Worm (Caenorhabditis elegans) whole organism, L2 larva: ENCODE data around the gene srh-292.

Source experiments
- C34F6.9 ChIP-seq: fragments of 150-350 bp; optimal IDR thresholded peaks from 2 replicates; lab custom pipeline; 2014; ENCODE audit warnings: missing biosample characterization, missing genetic modification characterization
- F13H6.1 ChIP-seq: sonication (generic microtip); optimal IDR thresholded peaks from 2 replicates; lab custom pipeline; 2016; ENCODE audit warnings: missing genetic modification characterization, missing compliant biosample characterization
- R02D3.7 ChIP-seq: fragments of 150-350 bp; optimal IDR thresholded peaks from 2 replicates; lab custom pipeline; 2014; ENCODE audit warnings: missing biosample characterization, missing genetic modification characterization
- Y55F3AM.14 ChIP-seq: fragments of 200-800 bp; sonication (Bioruptor generic); optimal IDR thresholded peaks from 2 replicates; lab custom pipeline; 2018; ENCODE audit warnings: mild to moderate bottlenecking, missing genetic modification characterization, missing compliant biosample characterization
- ZK546.5 ChIP-seq: sonication (generic microtip); optimal IDR thresholded peaks from 2 replicates; lab custom pipeline; 2017; ENCODE audit warnings: missing biosample characterization, missing genetic modification characterization
- aly-2 ChIP-seq: fragments of 150-350 bp; optimal IDR thresholded peaks from 2 replicates; lab custom pipeline; 2014; ENCODE audit warnings: missing biosample characterization, missing genetic modification characterization
- ama-1 ChIP-seq: fragments of 150-350 bp; optimal IDR thresholded peaks from 2 replicates; lab custom pipeline; 2018; ENCODE audit warnings: inconsistent platforms
- blmp-1 ChIP-seq: sonication (generic microtip); optimal IDR thresholded peaks from 2 replicates; lab custom pipeline; 2017; ENCODE audit warnings: missing genetic modification characterization, mild to moderate bottlenecking, missing compliant biosample characterization, antibody characterized with exemption, moderate library complexity; ENCODE audit not compliant: insufficient read depth
- ceh-16 ChIP-seq: fragments of 150-350 bp; optimal IDR thresholded peaks from 2 replicates; lab custom pipeline; 2014; ENCODE audit warnings: missing biosample characterization, missing genetic modification characterization
- crh-2 ChIP-seq: sonication (generic microtip); optimal IDR thresholded peaks from 2 replicates; lab custom pipeline; 2017; ENCODE audit warnings: missing biosample characterization, missing genetic modification characterization
- elt-3 ChIP-seq: sonication (generic microtip); optimal IDR thresholded peaks from 2 replicates; lab custom pipeline; 2017; ENCODE audit warnings: missing biosample characterization, missing genetic modification characterization
- fos-1 ChIP-seq: fragments of 150-350 bp; optimal IDR thresholded peaks from 2 replicates; lab custom pipeline; 2014; ENCODE audit warnings: missing biosample characterization, missing genetic modification characterization
- gmeb-1 ChIP-seq: fragments of 150-350 bp; optimal IDR thresholded peaks from 2 replicates; lab custom pipeline; 2014; ENCODE audit warnings: missing biosample characterization, missing genetic modification characterization
- lin-11 ChIP-seq: fragments of 150-350 bp; sonication (generic microtip); optimal IDR thresholded peaks from 2 replicates; lab custom pipeline; 2014; ENCODE audit warnings: missing biosample characterization, missing genetic modification characterization, inconsistent platforms, mixed read lengths
- lin-13 ChIP-seq: fragments of 150-350 bp; optimal IDR thresholded peaks from 2 replicates; lab custom pipeline; 2014; ENCODE audit warnings: missing biosample characterization, missing genetic modification reagents, missing genetic modification characterization
- lin-39 ChIP-seq: fragments of 150-350 bp; optimal IDR thresholded peaks from 2 replicates; lab custom pipeline; 2014; ENCODE audit warnings: missing biosample characterization, missing genetic modification reagents, missing genetic modification characterization
- lsy-2 ChIP-seq, 2 experiments: fragments of 150-350 bp in 1 of 2; sonication (generic microtip) in 1 of 2; optimal IDR thresholded peaks; 2 replicates each; lab custom pipeline; 2014 to 2017; ENCODE audit warnings: missing biosample characterization in 2 of 2, missing genetic modification characterization in 2 of 2
- mab-5 ChIP-seq: fragments of 150-350 bp; optimal IDR thresholded peaks from 2 replicates; lab custom pipeline; 2014; ENCODE audit warnings: missing biosample characterization, missing genetic modification characterization
- mdl-1 ChIP-seq, 2 experiments: fragments of 150-350 bp in 1 of 2; sonication (generic microtip) in 1 of 2; optimal IDR thresholded peaks; 2 replicates each; lab custom pipeline; 2017; ENCODE audit warnings: missing biosample characterization in 2 of 2, missing genetic modification characterization in 2 of 2
- nhr-11 ChIP-seq: fragments of 150-350 bp; optimal IDR thresholded peaks from 2 replicates; lab custom pipeline; 2014; ENCODE audit warnings: missing biosample characterization, missing genetic modification characterization
- nhr-129 ChIP-seq: fragments of 150-350 bp; optimal IDR thresholded peaks from 2 replicates; lab custom pipeline; 2014; ENCODE audit warnings: missing biosample characterization, missing genetic modification characterization
- nhr-21 ChIP-seq: fragments of 150-350 bp; optimal IDR thresholded peaks from 2 replicates; lab custom pipeline; 2014; ENCODE audit warnings: missing biosample characterization, missing genetic modification characterization
- nhr-23 ChIP-seq: fragments of 150-350 bp; optimal IDR thresholded peaks from 2 replicates; lab custom pipeline; 2014; ENCODE audit warnings: missing biosample characterization, missing genetic modification reagents, missing genetic modification characterization
- nhr-237 ChIP-seq: fragments of 150-350 bp; optimal IDR thresholded peaks from 2 replicates; lab custom pipeline; 2014; ENCODE audit warnings: missing biosample characterization, missing genetic modification characterization
- nhr-25 ChIP-seq: fragments of 150-350 bp; sonication (generic microtip); optimal IDR thresholded peaks from 3 replicates; lab custom pipeline; 2014; ENCODE audit warnings: missing biosample characterization, missing genetic modification characterization
- nhr-6 ChIP-seq: fragments of 150-350 bp; optimal IDR thresholded peaks from 2 replicates; lab custom pipeline; 2014; ENCODE audit warnings: missing biosample characterization, missing genetic modification characterization
- nhr-77 ChIP-seq: fragments of 150-350 bp; optimal IDR thresholded peaks from 2 replicates; lab custom pipeline; 2014; ENCODE audit warnings: missing biosample characterization, missing genetic modification characterization
- peb-1 ChIP-seq: fragments of 150-350 bp; optimal IDR thresholded peaks from 2 replicates; lab custom pipeline; 2014; ENCODE audit warnings: missing biosample characterization, missing genetic modification characterization
- sem-4 ChIP-seq: fragments of 150-350 bp; optimal IDR thresholded peaks from 2 replicates; lab custom pipeline; 2014; ENCODE audit warnings: missing biosample characterization, missing genetic modification reagents, missing genetic modification characterization
- skn-1 ChIP-seq: sonication (generic microtip); optimal IDR thresholded peaks from 2 replicates; lab custom pipeline; 2017; ENCODE audit warnings: missing biosample characterization, missing genetic modification characterization
- sma-3 ChIP-seq: sonication (generic microtip); optimal IDR thresholded peaks from 2 replicates; lab custom pipeline; 2016; ENCODE audit warnings: missing genetic modification reagents, missing genetic modification characterization, missing compliant biosample characterization
- sma-9 ChIP-seq, 2 experiments: fragments of 150-350 bp in 1 of 2; sonication (generic microtip) in 1 of 2; optimal IDR thresholded peaks; 2 replicates each; lab custom pipeline; 2014 to 2016; ENCODE audit warnings: missing genetic modification characterization in 2 of 2, mild to moderate bottlenecking in 1 of 2, missing biosample characterization in 1 of 2, missing compliant biosample characterization in 1 of 2, missing genetic modification reagents in 1 of 2, moderate library complexity in 1 of 2
- unc-39 ChIP-seq: fragments of 150-350 bp; optimal IDR thresholded peaks from 2 replicates; lab custom pipeline; 2014; ENCODE audit warnings: missing biosample characterization, missing genetic modification characterization
- unc-55 ChIP-seq: fragments of 150-350 bp; sonication (generic microtip); optimal IDR thresholded peaks from 3 replicates; lab custom pipeline; 2014; ENCODE audit warnings: missing biosample characterization, missing genetic modification reagents, missing genetic modification characterization
- unc-62 ChIP-seq: fragments of 150-350 bp; optimal IDR thresholded peaks from 2 replicates; lab custom pipeline; 2014; ENCODE audit warnings: missing biosample characterization, missing genetic modification reagents, missing genetic modification characterization
- zag-1 ChIP-seq: fragments of 150-350 bp; optimal IDR thresholded peaks from 2 replicates; lab custom pipeline; 2014; ENCODE audit warnings: missing biosample characterization, missing genetic modification characterization
- ztf-1 ChIP-seq: fragments of 200-800 bp; sonication (Bioruptor generic); conservative IDR thresholded peaks from 2 replicates; pipeline ENCODE4 v1.3.6; 2022; ENCODE audit warnings: missing genetic modification characterization, missing compliant biosample characterization
- ztf-11 ChIP-seq: sonication (generic microtip); optimal IDR thresholded peaks from 2 replicates; lab custom pipeline; 2017; ENCODE audit warnings: missing biosample characterization, missing genetic modification characterization

Gene srh-292

DNA sequence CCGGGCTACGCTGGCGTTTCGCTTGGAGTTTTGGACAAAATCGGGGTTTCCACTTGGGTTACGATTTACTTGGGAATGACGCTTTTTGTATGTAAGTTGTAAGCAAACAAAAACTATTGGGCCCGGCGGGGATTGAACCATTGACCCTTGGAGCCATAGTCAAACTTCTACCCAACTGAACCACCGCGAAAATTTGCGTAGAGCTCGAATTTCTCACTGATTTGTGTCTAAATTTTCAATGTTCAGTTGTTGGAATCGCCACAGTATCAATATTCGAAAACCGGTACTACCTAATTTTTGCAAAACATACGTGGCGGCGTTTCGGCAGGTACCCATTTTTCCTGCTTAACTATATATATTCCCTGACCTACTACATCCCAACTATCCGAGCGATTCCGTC, 34.8 kb upstream of the srh-292 start:
- TF ChIP-seq fos-1 (no peak), sem-4 (tag; lab: Kevin White, UChicago) (no peak), lin-39 (tag; lab: Kevin White, UChicago) (no peak), nhr-21 (no peak), mdl-1 (tag; optimal IDR thresholded peaks at IDR 0.05; lab: Kevin White, UChicago) (no peak), lsy-2 (tag; optimal IDR thresholded peaks at IDR 0.05; lab: Kevin White, UChicago) (no peak), F13H6.1 (tag; lab: Kevin White, UChicago) (no peak), nhr-11 (tag; lab: Kevin White, UChicago) (no peak), nhr-237 (tag; lab: Kevin White, UChicago) (no peak)

DNA sequence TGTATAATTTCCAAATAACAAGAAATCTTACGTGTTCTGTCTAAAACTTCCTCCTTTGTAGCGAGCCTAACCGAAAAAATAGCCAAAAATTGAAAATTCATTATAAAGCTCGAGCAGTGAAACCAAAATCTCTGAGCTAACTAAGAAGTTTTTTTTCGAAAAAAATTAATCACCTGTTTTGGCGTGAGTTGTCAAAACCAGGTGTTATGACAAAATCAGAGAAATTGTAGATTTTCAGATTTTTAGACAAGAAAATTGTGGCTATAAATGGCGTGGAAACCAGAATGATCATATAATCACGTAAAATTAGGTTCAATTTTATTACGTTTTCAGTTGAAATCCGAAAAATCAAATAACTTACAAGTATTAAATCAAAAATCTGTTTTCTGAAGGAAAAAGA, 29.5 kb upstream of the srh-292 start, which contains the start of gene sre-21:
sre-21 (minus strand) TSS at position 101 of the 400 bp plus-strand sequence.
- TF ChIP-seq C34F6.9 (no peak), ztf-11 (tag; lab: Kevin White, UChicago) (no peak), blmp-1 (tag; lab: Kevin White, UChicago) (no peak), sem-4 (tag; lab: Kevin White, UChicago) (no peak), nhr-11 (tag; lab: Kevin White, UChicago) (no peak), ama-1 (lab: Kevin White, UChicago) (no peak), nhr-77 (tag; lab: Kevin White, UChicago) (no peak), peb-1 (no peak), mab-5 (tag; lab: Kevin White, UChicago) (no peak), elt-3 (tag; lab: Kevin White, UChicago) (no peak), aly-2 (tag; lab: Kevin White, UChicago) (no peak), ceh-16 (tag; lab: Kevin White, UChicago) (no peak), ZK546.5 (tag; lab: Kevin White, UChicago) (no peak), lin-11 (tag; lab: Kevin White, UChicago) (no peak), lin-13 (GFP tag; lab: Kevin White, UChicago) (no peak), nhr-129 (no peak)
- TF ChIP-seq, all 48 proteins: peak for 0

DNA sequence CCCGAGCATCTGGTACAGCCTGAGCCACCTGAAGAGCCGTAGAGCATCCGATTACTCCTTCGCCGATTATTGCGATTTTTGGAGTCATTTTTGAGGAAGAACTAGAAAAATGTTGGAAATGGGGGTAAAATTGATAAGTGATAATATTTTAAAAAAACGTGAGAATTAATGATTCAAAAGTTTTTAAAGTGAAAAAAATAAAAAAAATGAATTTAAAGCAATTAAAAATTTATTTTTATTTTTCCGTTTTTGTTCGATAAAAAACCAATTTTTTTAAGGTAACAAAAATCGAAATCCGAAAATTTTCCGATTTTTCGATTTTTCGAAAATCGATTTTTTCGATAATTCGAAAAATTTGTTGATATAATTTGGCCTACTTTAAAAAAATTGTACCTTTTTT, 25.4 kb upstream of the srh-292 start, which contains the start of gene ddo-1:
ddo-1 (minus strand) TSS at position 101 of the 400 bp plus-strand sequence.
- TF ChIP-seq elt-3 (tag; lab: Kevin White, UChicago), result no peak
- no peak for TF ChIP-seq nhr-6 (tag; lab: Kevin White, UChicago)
- no peak for TF ChIP-seq lin-13 (GFP tag; lab: Kevin White, UChicago)
- TF ChIP-seq ztf-1, result no peak

DNA sequence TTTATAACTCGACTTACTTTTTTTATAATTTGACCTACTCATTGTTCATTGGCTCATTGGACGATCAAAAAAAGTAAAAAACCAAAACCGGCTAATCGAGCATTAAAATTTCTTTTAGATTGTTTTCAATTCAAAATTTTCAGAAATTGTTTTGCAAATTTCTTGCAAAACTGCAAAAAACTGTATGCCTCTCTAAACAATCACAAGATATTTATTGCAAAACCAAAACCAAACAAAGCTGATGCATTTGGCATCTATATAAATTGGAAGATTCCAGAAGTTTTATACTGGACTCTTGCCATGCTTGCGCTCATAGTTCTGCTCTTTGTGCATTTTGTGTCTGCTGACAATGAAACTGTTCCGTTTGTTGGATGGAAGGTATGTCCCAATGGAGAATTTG, 24.9 kb upstream of the srh-292 start, which contains the start of gene C47A10.12:
C47A10.12 (plus strand) TSS at position 301 of the 400 bp plus-strand sequence.
- TF ChIP-seq fos-1 (no peak), elt-3 (tag; lab: Kevin White, UChicago) (no peak)

DNA sequence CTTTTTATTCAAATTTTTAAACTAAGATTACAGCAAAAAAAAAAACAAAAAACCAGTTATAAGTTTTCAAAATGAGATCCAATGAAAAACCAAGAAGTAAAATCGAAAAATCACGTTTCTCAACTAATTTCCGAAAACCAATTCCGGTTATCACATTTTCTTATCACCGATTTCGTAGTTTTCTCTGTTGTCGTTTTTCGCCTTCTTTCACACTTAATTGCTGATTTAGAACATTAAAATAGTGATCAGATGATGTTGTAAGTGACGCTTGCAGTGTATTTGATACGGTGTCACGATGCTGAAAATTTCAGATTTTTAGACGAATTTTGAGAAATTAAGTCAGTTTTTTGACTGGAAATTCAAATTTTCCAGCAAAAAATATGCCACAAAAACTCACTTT, 22.3 kb upstream of the srh-292 start:
- TF ChIP-seq skn-1 (tag; lab: Kevin White, UChicago), result no peak
- peak; percentile 2 for TF ChIP-seq crh-2 (tag; lab: Kevin White, UChicago)
- no peak for TF ChIP-seq nhr-23 (tag; lab: Kevin White, UChicago)
- TF ChIP-seq Y55F3AM.14 (GFP tag; lab: Kevin White, UChicago), result no peak
- peak; percentile 50 for TF ChIP-seq fos-1
- TF ChIP-seq nhr-6 (tag; lab: Kevin White, UChicago), result no peak
- peak; percentile 19 for TF ChIP-seq nhr-129
- no peak for TF ChIP-seq nhr-25

DNA sequence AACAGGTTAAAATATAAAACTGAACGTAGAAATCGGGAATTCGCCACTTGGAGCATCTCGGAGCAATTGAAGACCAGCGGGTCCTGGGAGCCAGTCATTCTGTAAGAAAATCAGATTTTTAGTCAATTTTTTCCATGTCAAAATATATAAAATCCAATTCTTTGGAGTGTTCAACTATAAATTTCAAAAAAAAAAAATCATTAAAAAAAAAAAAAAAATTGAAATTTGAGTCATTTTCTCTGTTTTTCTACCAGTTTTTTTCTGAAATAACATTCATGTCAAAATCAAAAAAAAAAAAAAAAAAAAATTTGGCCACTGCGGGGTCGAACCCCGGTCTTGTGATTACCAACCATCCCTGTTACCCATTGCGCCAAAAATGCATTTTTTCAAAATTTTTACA, 19.0 kb upstream of the srh-292 start, which contains the start of gene srab-12:
srab-12 (minus strand) TSS at position 101 of the 400 bp plus-strand sequence.
- TF ChIP-seq crh-2 (tag; lab: Kevin White, UChicago), result no peak
- TF ChIP-seq nhr-25, result no peak
- TF ChIP-seq fos-1, result no peak
- TF ChIP-seq nhr-11 (tag; lab: Kevin White, UChicago), result no peak
- TF ChIP-seq nhr-77 (tag; lab: Kevin White, UChicago), result no peak

DNA sequence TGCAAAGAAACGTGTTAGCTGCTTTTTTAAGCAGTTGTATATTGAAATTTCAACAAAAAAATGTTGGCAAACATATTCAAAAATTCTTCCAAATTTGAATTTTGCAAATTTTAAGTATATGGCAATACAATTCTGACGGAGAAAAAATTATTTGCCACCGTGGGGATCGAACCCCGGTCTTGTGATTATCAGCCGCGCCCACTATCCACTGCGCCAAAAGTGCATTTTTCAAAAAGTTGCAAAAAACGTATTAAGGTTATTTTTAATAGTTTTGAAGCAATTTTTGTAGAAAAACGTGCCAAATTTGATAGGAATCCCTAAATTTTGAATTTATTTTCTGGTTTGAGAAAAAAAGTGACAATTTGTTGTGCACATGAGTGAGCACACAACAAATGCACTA, 18.2 kb upstream of the srh-292 start:
- TF ChIP-seq unc-55 (GFP tag; lab: Kevin White, UChicago), result no peak
- no peak for TF ChIP-seq skn-1 (tag; lab: Kevin White, UChicago)
- TF ChIP-seq nhr-237 (tag; lab: Kevin White, UChicago), result no peak
- no peak for TF ChIP-seq aly-2 (tag; lab: Kevin White, UChicago)
- no peak for TF ChIP-seq mdl-1 (tag; optimal IDR thresholded peaks at IDR 0.05; lab: Kevin White, UChicago)
- TF ChIP-seq nhr-11 (tag; lab: Kevin White, UChicago), result no peak
- no peak for TF ChIP-seq nhr-6 (tag; lab: Kevin White, UChicago)
- TF ChIP-seq peb-1, result no peak
- no peak for TF ChIP-seq sma-9 (GFP tag; optimal IDR thresholded peaks at IDR 0.05; lab: Kevin White, UChicago)
- TF ChIP-seq sma-9 (tag; optimal IDR thresholded peaks at IDR 0.05; lab: Kevin White, UChicago), result no peak
- no peak for TF ChIP-seq lin-13 (GFP tag; lab: Kevin White, UChicago)
- TF ChIP-seq zag-1 (tag; lab: Kevin White, UChicago), result no peak
- TF ChIP-seq ama-1 (lab: Kevin White, UChicago), result no peak
- no peak for TF ChIP-seq sma-3 (GFP tag; lab: Kevin White, UChicago)
- TF ChIP-seq unc-39 (tag; lab: Kevin White, UChicago), result no peak
- no peak for TF ChIP-seq R02D3.7 (tag; lab: Kevin White, UChicago)
- no peak for TF ChIP-seq gmeb-1 (tag; lab: Kevin White, UChicago)
- no peak for TF ChIP-seq nhr-129
- TF ChIP-seq lsy-2 (tag; optimal IDR thresholded peaks at IDR 0.05; lab: Kevin White, UChicago), result no peak
- TF ChIP-seq unc-62 (GFP tag; lab: Kevin White, UChicago), result no peak
- TF ChIP-seq ztf-11 (tag; lab: Kevin White, UChicago), result no peak
